Worm (Caenorhabditis elegans) whole organism, dauer: ENCODE data around the gene ufbp-1.

Experiments
- unc-62 ChIP-seq: sonication (generic microtip); optimal IDR thresholded peaks from 2 replicates; lab custom pipeline; 2017; ENCODE audit warnings: missing biosample characterization, missing genetic modification reagents, missing genetic modification characterization

ufbp-1 gene

ce11 chrIII:8443557-8444131, at the start of gene ufbp-1:
Gene ufbp-1 (minus strand): TSS chrIII:8443607.
- TF ChIP-seq unc-62: no peak

ce11 chrIII:8491945-8492344, 48.5 kb upstream of the ufbp-1 start:
- TF ChIP-seq unc-62: no peak

DNA sequence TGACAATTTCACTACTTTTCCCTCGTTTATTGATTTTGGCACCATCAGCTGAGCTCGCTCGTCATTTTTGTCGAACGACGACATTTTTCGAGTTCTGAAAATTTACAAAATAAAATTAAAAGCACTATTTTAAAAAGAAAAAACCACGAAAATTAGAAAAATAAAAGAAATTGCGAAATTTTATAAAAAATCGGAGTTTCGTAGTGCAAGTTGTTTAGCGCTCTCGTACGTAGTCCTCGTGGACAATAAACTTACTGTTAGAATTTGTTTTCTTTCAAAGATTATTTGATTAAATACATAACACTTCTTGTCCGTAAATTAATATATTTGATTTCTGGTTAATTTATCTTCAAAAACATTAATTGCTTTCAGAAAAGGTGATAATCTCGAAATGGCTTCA, 46.8 kb upstream of the ufbp-1 start, which contains the start of the genes ess-2 and F42H10.2:
Gene ess-2 (minus strand): TSS at position 99 of the 400 bp plus-strand sequence.
Gene F42H10.2 (plus strand): TSS at position 367 of the 400 bp plus-strand sequence.
- TF ChIP-seq unc-62: no peak

ce11 chrIII:8483853-8484252, 40.4 kb upstream of the ufbp-1 start, which contains the start of gene F42H10.3:
Gene F42H10.3 (plus strand): TSS chrIII:8484153.
- no peak for TF ChIP-seq unc-62

DNA sequence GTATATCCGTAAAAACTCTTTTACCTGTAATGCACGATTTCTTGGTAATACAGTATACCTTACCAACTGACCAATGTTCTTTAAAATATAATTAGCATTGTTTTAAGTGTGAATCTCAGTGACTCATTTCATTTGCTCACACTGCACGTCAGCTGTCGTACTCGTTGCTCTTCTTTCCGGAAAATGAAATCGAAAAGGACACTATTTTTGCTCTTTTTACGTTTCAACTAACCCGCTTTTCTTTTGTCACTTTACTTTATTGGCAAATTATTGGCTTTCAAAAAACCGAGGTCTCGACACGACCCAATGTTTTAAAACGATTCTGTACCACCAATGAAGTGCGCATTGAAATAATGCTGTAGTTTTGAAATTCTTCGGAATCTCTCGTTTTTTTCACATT, 36.9 kb upstream of the ufbp-1 start, which contains the start of gene F42H10.6:
Gene F42H10.6 (minus strand): TSS at position 101 of the 400 bp plus-strand sequence.
- no peak for TF ChIP-seq unc-62

ce11 chrIII:8479322-8479864, 36.0 kb upstream of the ufbp-1 start:
- no peak for TF ChIP-seq unc-62

ce11 chrIII:8473292-8473691, 29.9 kb upstream of the ufbp-1 start:
- TF ChIP-seq unc-62: no peak

- no peak for TF ChIP-seq unc-62
These were observed 24.1 kb upstream of the ufbp-1 start for ce11 chrIII:8467520-8467919.

ce11 chrIII:8466735-8467134, 23.3 kb upstream of the ufbp-1 start, which contains the start of gene mig-39:
Gene mig-39 (plus strand): TSS chrIII:8467035.
- no peak for TF ChIP-seq unc-62

ce11 chrIII:8461410-8461809, 18.0 kb upstream of the ufbp-1 start:
- TF ChIP-seq unc-62: no peak

DNA sequence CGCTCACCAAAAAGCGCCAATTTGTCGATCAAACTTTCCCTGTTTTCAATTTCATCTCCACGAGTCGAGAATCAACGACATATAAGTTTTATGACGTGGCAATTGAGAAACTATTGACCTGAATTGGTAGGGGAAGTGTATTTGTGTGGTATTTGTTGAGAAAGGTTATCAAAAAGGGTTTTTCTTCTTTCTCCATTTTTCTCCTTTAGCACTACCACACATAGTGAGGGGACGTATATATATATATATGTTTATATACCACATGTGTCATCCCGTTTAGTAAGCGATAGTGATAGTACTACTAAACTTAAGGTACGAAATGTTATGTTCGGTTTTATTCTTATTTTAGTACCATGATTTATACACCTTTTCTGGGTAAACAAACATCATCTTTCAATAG, 14.2 kb upstream of the ufbp-1 start:
- no peak for TF ChIP-seq unc-62

- TF ChIP-seq unc-62: no peak
These were observed 7.8 kb upstream of the ufbp-1 start for ce11 chrIII:8451181-8451580.

DNA sequence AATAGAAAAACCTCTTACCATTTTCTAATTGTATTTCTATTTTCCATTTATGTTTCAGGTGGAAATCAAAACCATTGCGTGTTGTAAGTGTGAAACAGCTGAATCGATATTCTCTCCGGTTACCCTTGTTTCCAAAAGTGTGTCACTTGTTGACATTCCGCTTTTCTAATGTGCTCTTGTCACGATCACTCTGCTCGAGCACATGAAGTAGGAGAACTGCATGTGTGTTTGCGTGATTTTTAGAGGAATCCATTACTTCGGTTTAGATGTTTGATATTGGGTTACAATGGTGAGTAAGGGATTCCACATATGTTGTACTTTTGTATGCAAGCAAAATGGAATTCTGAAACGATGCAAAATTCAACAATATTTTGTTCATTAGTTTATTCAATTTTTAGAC, 7.1 kb upstream of the ufbp-1 start:
- no peak for TF ChIP-seq unc-62

ce11 chrIII:8449160-8449807, 5.9 kb upstream of the ufbp-1 start, which contains the start of gene mrpl-32:
Gene mrpl-32 (plus strand): TSS chrIII:8449757.
- no peak for TF ChIP-seq unc-62

DNA sequence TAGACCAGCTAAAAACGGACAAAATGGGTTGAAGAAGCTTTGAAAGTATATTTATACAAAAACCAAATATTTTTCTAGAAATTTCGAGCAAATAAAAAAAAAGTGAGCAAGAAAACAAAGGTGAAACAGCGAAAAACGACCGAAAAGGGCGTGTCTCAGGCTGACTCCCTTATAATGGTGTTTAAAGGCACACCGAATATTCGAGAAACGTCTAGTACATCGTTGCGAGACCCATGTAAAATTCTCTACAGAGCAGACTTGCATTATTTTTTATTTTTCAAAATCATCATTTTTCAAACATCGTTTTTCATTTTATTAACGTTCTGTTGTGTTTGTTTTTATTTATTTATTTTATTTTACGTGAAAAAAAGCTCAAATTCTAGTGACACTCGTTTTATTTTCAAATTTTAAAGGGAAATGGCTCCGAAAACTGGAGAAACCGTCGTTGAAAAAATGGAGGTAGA, 3.6 kb upstream of the ufbp-1 start, which contains the start of gene rpn-3:
Gene rpn-3 (plus strand): TSS at position 414 of the 464 bp plus-strand sequence.
- no peak for TF ChIP-seq unc-62

- TF ChIP-seq unc-62: no peak
These were observed 3.1 kb upstream of the ufbp-1 start, which contains the start of gene hsp-110 for ce11 chrIII:8446534-8446933. Gene hsp-110 (minus strand): TSS chrIII:8446909.

DNA sequence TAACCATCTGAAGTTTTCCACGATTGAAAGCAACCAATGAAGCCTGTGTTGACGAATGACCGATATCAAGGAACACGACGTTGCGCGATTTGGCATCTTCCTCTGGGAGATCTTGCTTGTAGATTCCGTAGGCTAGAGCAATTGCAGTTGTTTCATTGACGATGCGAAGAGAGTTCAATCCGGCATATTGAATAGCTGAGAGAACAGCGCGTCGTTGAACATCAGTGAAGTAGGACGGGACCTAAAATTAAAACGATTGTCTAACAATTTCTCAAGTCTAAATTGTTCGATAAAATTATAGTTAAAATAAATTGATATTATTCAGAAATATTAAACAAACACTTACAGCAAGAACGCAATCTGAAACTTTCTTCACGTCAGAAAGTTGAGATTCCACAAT, 2.7 kb upstream of the ufbp-1 start:
- no peak for TF ChIP-seq unc-62
